Worm (Caenorhabditis elegans) whole organism, L2 larva: Measurements from ENCODE around the gene bigr-1.

Source experiments
- egl-27 ChIP-seq: sonication (generic microtip); optimal IDR thresholded peaks from 3 replicates; lab custom pipeline; 2017; ENCODE audit warnings: missing biosample characterization, missing genetic modification reagents, missing genetic modification characterization
- mbf-1 ChIP-seq: sonication (generic microtip); optimal IDR thresholded peaks from 2 replicates; lab custom pipeline; 2017; ENCODE audit warnings: missing biosample characterization, missing genetic modification characterization

DNA sequence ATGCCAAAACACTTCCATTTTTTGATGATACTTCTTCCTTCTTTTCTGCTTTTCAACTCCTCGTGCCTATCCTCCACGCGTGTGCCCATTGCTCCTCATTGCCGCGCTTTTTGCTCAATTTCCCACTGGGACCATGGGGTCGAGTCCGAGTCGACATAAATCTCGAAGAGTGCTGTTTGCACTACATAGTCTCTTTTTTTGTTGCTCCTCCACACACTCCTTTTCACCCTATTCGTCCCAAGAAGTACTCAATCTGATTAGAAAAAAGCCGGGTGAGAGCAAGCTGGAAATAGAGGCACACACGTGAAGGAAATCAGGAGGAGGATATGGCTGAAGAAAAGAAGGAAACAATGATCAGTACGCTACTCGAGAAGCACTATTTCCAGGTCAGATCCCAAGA is 38.9 kb upstream of the bigr-1 start, which contains the start of gene arrd-6:
- TF ChIP-seq egl-27 (tag; lab: Kevin White, UChicago) (no peak), mbf-1 (tag; lab: Kevin White, UChicago) (no peak)
